Fruit fly (Drosophila melanogaster) whole organism: ENCODE results near the gene CG11791.

Experiments used
- CG8478 ChIP-seq: fragments of >200 bp; optimal IDR thresholded peaks from 2 replicates; lab custom pipeline; 2018; ENCODE audit warnings: inconsistent platforms
- EcR ChIP-seq, 2 experiments: fragments of >200 bp; optimal IDR thresholded peaks; 2 replicates each; lab custom pipeline; 2017; ENCODE audit warnings: missing biosample characterization in 2 of 2, missing genetic modification characterization in 2 of 2, missing genetic modification reagents in 2 of 2
- pan ChIP-seq: fragments of >200 bp; optimal IDR thresholded peaks from 2 replicates; lab custom pipeline; 2017
- psq ChIP-seq: fragments of >200 bp; optimal IDR thresholded peaks from 2 replicates; lab custom pipeline; 2017
- usp ChIP-seq: fragments of >200 bp; optimal IDR thresholded peaks from 2 replicates; lab custom pipeline; 2017; ENCODE audit warnings: missing biosample characterization, missing genetic modification characterization, mixed read lengths

dm6 chr3R:25074558-25074964, 25.1 kb downstream of the CG11791 start, which contains the start of the genes shams and CG11920:
- TF ChIP-seq EcR (GFP tag; optimal IDR thresholded peaks at IDR 0.05; lab: Kevin White, UChicago) (no peak), pan (lab: Kevin White, UChicago) (no peak), usp (no peak), CG8478 (lab: Kevin White, UChicago) (no peak), psq (lab: Kevin White, UChicago) (no peak)
